Fruit fly (Drosophila melanogaster): Measurements from ENCODE around the gene CG9953.

CG9953 gene

dm6 chr3L:6981823-6982222, 12.4 kb downstream of the CG9953 start (continued):
- TF ChIP-seq Atf6 (GFP tag; IDR thresholded peaks at IDR 0.05) (no peak), pros (GFP tag; optimal IDR thresholded peaks at IDR 0.05) (no peak), sqz (GFP tag; optimal IDR thresholded peaks at IDR 0.05) (no peak), CG12104 (GFP tag; optimal IDR thresholded peaks at IDR 0.05) (peak; percentile 40), CG1233 (GFP tag; optimal IDR thresholded peaks at IDR 0.05) (no peak), pfk (GFP tag; optimal IDR thresholded peaks at IDR 0.05) (no peak), BEAF-32 (GFP tag; optimal IDR thresholded peaks at IDR 0.05) (no peak), CG7928 (GFP tag; optimal IDR thresholded peaks at IDR 0.05) (no peak), dan (GFP tag; IDR thresholded peaks at IDR 0.05) (peak; percentile 40), CG10267 (tag; optimal IDR thresholded peaks at IDR 0.05) (peak; percentile 55), CG2712 (tag; optimal IDR thresholded peaks at IDR 0.05) (peak; percentile 77), CG8924 (tag; optimal IDR thresholded peaks at IDR 0.05) (peak; percentile 68), fu2 (GFP tag; optimal IDR thresholded peaks at IDR 0.05) (no peak), Side (GFP tag; optimal IDR thresholded peaks at IDR 0.05) (no peak), grau (tag; optimal IDR thresholded peaks at IDR 0.05) (peak; percentile 68), CG4854 (GFP tag; optimal IDR thresholded peaks at IDR 0.05) (no peak), salm (tag; optimal IDR thresholded peaks at IDR 0.05) (no peak), bcd (GFP tag; optimal IDR thresholded peaks at IDR 0.05) (peak; percentile 38), E2f1 (GFP tag; IDR thresholded peaks at IDR 0.05) (0 out of 2 replicates have a peak, but pooled peaks have one; percentile 42), dmrt11E (tag; optimal IDR thresholded peaks at IDR 0.05) (peak; percentile 86), Dip3 (GFP tag; optimal IDR thresholded peaks at IDR 0.05) (no peak), D19A (tag; optimal IDR thresholded peaks at IDR 0.05) (peak; percentile 43), usp (GFP tag; optimal IDR thresholded peaks at IDR 0.05) (no peak), dimm (GFP tag; IDR thresholded peaks at IDR 0.05) (no peak), CG3838 (GFP tag; optimal IDR thresholded peaks at IDR 0.05) (no peak), Fer2 (tag; optimal IDR thresholded peaks at IDR 0.05) (no peak), Doc2 (GFP tag; IDR thresholded peaks at IDR 0.05) (no peak), CG14860 (GFP tag; IDR thresholded peaks at IDR 0.05; ENCODE audit: partially characterized antibody) (no peak), fd3F (GFP tag; optimal IDR thresholded peaks at IDR 0.05) (no peak), CG18476 (GFP tag; optimal IDR thresholded peaks at IDR 0.05) (no peak), CG31365 (tag; optimal IDR thresholded peaks at IDR 0.05) (no peak), bsh (GFP tag; optimal IDR thresholded peaks at IDR 0.05) (peak in 1 of 2 experiments; percentile 58), en (GFP tag; optimal IDR thresholded peaks at IDR 0.05) (no peak), tup (GFP tag; optimal IDR thresholded peaks at IDR 0.05) (no peak), slou (GFP tag; optimal IDR thresholded peaks at IDR 0.05) (no peak), trh (GFP tag; optimal IDR thresholded peaks at IDR 0.05) (no peak), ro (GFP tag; IDR thresholded peaks at IDR 0.05) (no peak), kay (GFP tag; optimal IDR thresholded peaks at IDR 0.05) (no peak), stwl (tag; optimal IDR thresholded peaks at IDR 0.05) (no peak), sens (GFP tag) (peak; percentile 87), Atf-2 (GFP tag; optimal IDR thresholded peaks at IDR 0.05) (no peak), crp (GFP tag; optimal IDR thresholded peaks at IDR 0.05) (no peak), tin (GFP tag; optimal IDR thresholded peaks at IDR 0.05) (peak; percentile 17), Jarid2 (GFP tag; optimal IDR thresholded peaks at IDR 0.05) (no peak), CG2202 (tag; optimal IDR thresholded peaks at IDR 0.05) (peak; percentile 43), CG16813 (GFP tag; IDR thresholded peaks at IDR 0.05; ENCODE audit: partially characterized antibody) (no peak), ap (GFP tag; IDR thresholded peaks at IDR 0.05) (no peak), toy (GFP tag; IDR thresholded peaks at IDR 0.05) (no peak), knrl (GFP tag; IDR thresholded peaks at IDR 0.05; ENCODE audit: partially characterized antibody) (no peak), CG4328 (GFP tag; optimal IDR thresholded peaks at IDR 0.05) (no peak), bbx (GFP tag; IDR thresholded peaks at IDR 0.05; ENCODE audit: partially characterized antibody) (no peak)

Data from whole organism, embryonic.